Worm (Caenorhabditis elegans) whole organism, L4 larva: ENCODE results near the gene rfip-2.

Experiments used
- D1046.2 ChIP-seq: fragments of 200-800 bp; sonication (Bioruptor generic); IDR thresholded peaks from 2 replicates; pipeline ENCODE4 v1.3.6; 2022; ENCODE audit warnings: missing genetic modification characterization, missing compliant biosample characterization
- mep-1 ChIP-seq: fragments of 150-350 bp; sonication (generic microtip); optimal IDR thresholded peaks from 3 replicates; lab custom pipeline; 2014; ENCODE audit warnings: missing biosample characterization, missing genetic modification characterization
- unc-62 ChIP-seq, 3 experiments: fragments of 150-350 bp in 1 of 3; sonication (generic microtip); optimal IDR thresholded peaks in 2 of 3; peaks in 1 of 3; 1 replicate in 1 of 3; 2 replicates in 2 of 3; lab custom pipeline; 2014 to 2017; ENCODE audit warnings: missing biosample characterization in 3 of 3, missing genetic modification characterization in 3 of 3, missing genetic modification reagents in 3 of 3, missing genotype in 1 of 3

DNA sequence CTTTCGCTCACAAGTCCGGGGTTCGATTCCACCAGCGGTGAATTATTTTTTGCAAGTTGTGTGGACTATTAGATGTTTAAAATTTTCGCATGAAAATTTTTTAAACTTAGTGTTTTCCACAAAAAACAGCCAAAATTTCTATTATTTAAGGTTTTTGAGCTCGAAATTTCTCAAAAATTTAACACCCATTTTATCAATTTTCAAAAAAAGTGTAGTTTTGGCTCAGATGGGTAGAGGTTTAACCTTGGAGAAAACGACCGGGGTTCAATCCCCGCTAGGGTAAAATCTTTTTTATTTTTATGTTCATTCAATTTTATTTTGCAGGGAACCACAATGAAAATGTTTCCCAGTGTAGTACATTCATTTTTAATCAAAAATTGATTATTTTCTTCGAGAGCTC lies 45.7 kb downstream of the rfip-2 start:
- no peak for TF ChIP-seq unc-62 (GFP tag; optimal IDR thresholded peaks at IDR 0.05 in 1 of 2; lab: Kevin White, UChicago)
- no peak for TF ChIP-seq unc-62 (tag; optimal IDR thresholded peaks at IDR 0.05; lab: Kevin White, UChicago)
- TF ChIP-seq D1046.2 (GFP tag; lab: Robert Waterston, UW) = no peak
- no peak for TF ChIP-seq mep-1 (tag; lab: Kevin White, UChicago)
